Worm (Caenorhabditis elegans): ENCODE data around the gene brc-2.

- no peak for TF ChIP-seq ztf-23 (GFP tag; IDR thresholded peaks at IDR 0.05)
- TF ChIP-seq flt-1 (GFP tag; IDR thresholded peaks at IDR 0.05) = no peak
- no peak for TF ChIP-seq med-1 (GFP tag; optimal IDR thresholded peaks at IDR 0.05; ENCODE audit: insufficient read depth)
- TF ChIP-seq cog-1 (tag; optimal IDR thresholded peaks at IDR 0.05) = no peak
- TF ChIP-seq klf-2 (GFP tag; conservative IDR thresholded peaks at IDR 0.05) = no peak
- no peak for TF ChIP-seq ztf-29 (GFP tag; IDR thresholded peaks at IDR 0.05)
- no peak for TF ChIP-seq tab-1 (GFP tag; IDR thresholded peaks at IDR 0.05)
These were observed 18.7 kb downstream of the brc-2 start, which contains the start of gene med-2 for ce11 chrIII:6884203-6884602.

Measured in whole organism, midembryonic.